Worm (Caenorhabditis elegans): ENCODE results near the gene kup-1.

Gene kup-1

DNA sequence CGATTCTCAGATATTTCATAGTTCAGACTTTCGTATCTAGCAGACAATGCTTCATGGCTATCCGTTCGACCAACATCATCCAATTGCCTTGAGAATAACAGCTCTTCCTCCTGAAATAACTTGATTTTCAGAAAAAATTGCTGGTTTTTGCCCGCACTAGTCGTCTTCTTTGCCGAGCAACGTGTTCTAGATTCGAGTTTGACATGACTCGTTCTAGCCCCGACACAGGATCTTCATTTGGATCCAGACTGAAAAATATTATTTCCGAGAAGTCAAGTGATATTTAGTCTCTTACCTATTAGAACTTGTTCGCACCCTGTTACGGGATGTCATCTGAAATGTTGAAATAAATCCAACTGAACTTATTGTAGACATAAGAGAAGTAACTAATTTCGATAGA, 22.4 kb upstream of the kup-1 start, which contains the start of gene clh-6:
TSS of gene clh-6 (minus strand) at position 333 of the 400 bp plus-strand sequence.
- TF ChIP-seq dve-1 (tag; optimal IDR thresholded peaks at IDR 0.05; ENCODE audit: insufficient read depth) (peak; percentile 24), Y48G9A.11 (GFP tag; IDR thresholded peaks at IDR 0.05) (peak; percentile 23; the same call in 1 of the 2 replicates), ceh-62 (tag; optimal IDR thresholded peaks at IDR 0.05) (no peak), nhr-11 (tag; optimal IDR thresholded peaks at IDR 0.05) (no peak), skn-1 (tag; optimal IDR thresholded peaks at IDR 0.05) (no peak), zip-2 (tag; optimal IDR thresholded peaks at IDR 0.05) (no peak), nhr-77 (tag; optimal IDR thresholded peaks at IDR 0.05) (no peak), ceh-20 (GFP tag; IDR thresholded peaks at IDR 0.05) (no peak), nhr-28 (tag; optimal IDR thresholded peaks at IDR 0.05) (no peak), lin-13 (GFP tag; optimal IDR thresholded peaks at IDR 0.05) (peak; percentile 25), mdt-29 (GFP tag; IDR thresholded peaks at IDR 0.05) (no peak), ceh-28 (tag; optimal IDR thresholded peaks at IDR 0.05) (no peak), Y105C5A.15 (GFP tag; IDR thresholded peaks at IDR 0.05) (no peak), ZK546.5 (tag; optimal IDR thresholded peaks at IDR 0.05) (no peak), mes-2 (tag; optimal IDR thresholded peaks at IDR 0.05; ENCODE audit: poor library complexity, severe bottlenecking) (peak; percentile 2), daf-8 (GFP tag; IDR thresholded peaks at IDR 0.05) (no peak), aly-2 (tag; optimal IDR thresholded peaks at IDR 0.05) (no peak), D1046.2 (GFP tag; IDR thresholded peaks at IDR 0.05) (0 out of 2 replicates have a peak, but pooled peaks have one; percentile 66), zfp-3 (GFP tag; conservative IDR thresholded peaks at IDR 0.05) (0 out of 2 replicates have a peak, but pooled peaks have one; percentile 43), hif-1 (tag; optimal IDR thresholded peaks at IDR 0.05) (no peak), lin-38 (GFP tag; IDR thresholded peaks at IDR 0.05) (peak; percentile 44), lin-29 (GFP tag; IDR thresholded peaks at IDR 0.05) (no peak), dmd-9 (GFP tag; IDR thresholded peaks at IDR 0.05) (no peak), aha-1 (tag) (peak; percentile 87), F49E8.2 (tag; optimal IDR thresholded peaks at IDR 0.05; ENCODE audit: borderline replicate concordance) (no peak), dmd-8 (GFP tag; IDR thresholded peaks at IDR 0.05) (no peak), lsy-2 (tag; optimal IDR thresholded peaks at IDR 0.05) (peak in 1 of 2 experiments; percentile 50), mep-1 (tag; optimal IDR thresholded peaks at IDR 0.05) (no peak), ceh-44 (GFP tag; IDR thresholded peaks at IDR 0.05) (no peak), daf-12 (tag; optimal IDR thresholded peaks at IDR 0.05) (no peak), ceh-82 (tag; optimal IDR thresholded peaks at IDR 0.05) (no peak), hlh-11 (tag; optimal IDR thresholded peaks at IDR 0.05) (no peak), nhr-6 (tag; optimal IDR thresholded peaks at IDR 0.05) (peak; percentile 15), lin-39 (tag; optimal IDR thresholded peaks at IDR 0.05) (no peak), Y75B8A.6 (GFP tag; IDR thresholded peaks at IDR 0.05) (no peak), madf-9 (GFP tag; conservative IDR thresholded peaks at IDR 0.05) (no peak), nhr-10 (tag; optimal IDR thresholded peaks at IDR 0.05) (no peak), daf-16 (GFP tag; optimal IDR thresholded peaks at IDR 0.05) (no peak), daf-16 (tag; optimal IDR thresholded peaks at IDR 0.05) (peak; percentile 27), nhr-41 (GFP tag; IDR thresholded peaks at IDR 0.05) (no peak), lin-1 (GFP tag; IDR thresholded peaks at IDR 0.05) (no peak), nhr-48 (tag; optimal IDR thresholded peaks at IDR 0.05) (no peak), cey-2 (tag; optimal IDR thresholded peaks at IDR 0.05; ENCODE audit: borderline replicate concordance, insufficient read depth) (no peak), dpl-1 (GFP tag; optimal IDR thresholded peaks at IDR 0.05) (no peak), mxl-3 (GFP tag; optimal IDR thresholded peaks at IDR 0.05) (no peak), tra-1 (GFP tag; IDR thresholded peaks at IDR 0.05) (no peak), mxl-2 (GFP tag; conservative IDR thresholded peaks at IDR 0.05) (no peak), egl-27 (tag; optimal IDR thresholded peaks at IDR 0.05) (no peak), nhr-25 (tag; optimal IDR thresholded peaks at IDR 0.05; ENCODE audit: borderline replicate concordance, insufficient read depth) (no peak), pha-4 (GFP tag; IDR thresholded peaks at IDR 0.05) (no peak), pha-4 (tag; optimal IDR thresholded peaks at IDR 0.05) (no peak), set-16 (GFP tag; IDR thresholded peaks at IDR 0.05) (no peak)
